Fruit fly (Drosophila melanogaster): ENCODE results near the gene CG31789.
A peak's percentile ranks its signal among the peaks of the same experiment; 100 is the strongest.

CG31789 gene

DNA sequence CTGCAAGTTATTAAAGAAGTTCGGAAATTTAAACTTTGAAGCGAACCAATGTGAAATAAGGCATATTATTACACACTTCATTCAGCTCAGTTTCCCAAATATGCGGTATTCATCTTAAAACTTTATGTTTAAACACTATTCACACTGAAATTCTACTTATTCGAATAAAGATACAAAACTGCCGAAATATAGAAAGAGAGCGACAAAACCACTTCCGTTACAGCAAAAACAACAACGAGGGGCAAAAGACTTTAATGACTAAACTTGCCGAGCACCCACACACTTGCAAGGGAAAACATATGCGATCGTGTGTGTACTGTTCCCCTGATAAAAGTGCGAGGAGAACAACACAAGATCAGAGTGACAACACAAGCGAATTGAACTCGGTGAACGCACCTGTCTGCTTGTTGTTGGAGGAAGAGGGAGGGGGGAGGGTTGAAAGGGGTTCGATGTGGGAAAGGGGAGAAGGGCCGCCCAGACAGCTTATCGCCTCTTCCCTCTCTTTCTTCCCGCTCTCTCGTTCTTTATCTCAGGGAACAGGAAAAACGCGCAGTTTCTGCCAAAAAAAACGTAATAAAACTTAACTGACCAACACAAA lies 44.1 kb upstream of the CG31789 start (continued):
- TF ChIP-seq Deaf1 (tag; optimal IDR thresholded peaks at IDR 0.05) (peak; percentile 62), NFAT (GFP tag; IDR thresholded peaks at IDR 0.05) (peak; percentile 45; the same call in 1 of the 2 replicates), Fer2 (tag; optimal IDR thresholded peaks at IDR 0.05) (no peak), CG31441 (GFP tag; IDR thresholded peaks at IDR 0.05) (no peak), CG9932 (GFP tag; IDR thresholded peaks at IDR 0.05) (no peak), CG34376 (GFP tag; optimal IDR thresholded peaks at IDR 0.05) (no peak), kah (GFP tag; optimal IDR thresholded peaks at IDR 0.05) (peak; percentile 8), Xrp1 (GFP tag; IDR thresholded peaks at IDR 0.05) (0 out of 2 replicates have a peak, but pooled peaks have one; percentile 5), sens-2 (GFP tag; IDR thresholded peaks at IDR 0.05) (no peak), CG6854 (GFP tag; optimal IDR thresholded peaks at IDR 0.05) (no peak), sug (tag; optimal IDR thresholded peaks at IDR 0.05) (peak; percentile 40), vvl (GFP tag; IDR thresholded peaks at IDR 0.05) (peak; percentile 35), CG1233 (GFP tag; optimal IDR thresholded peaks at IDR 0.05) (no peak), Med (GFP tag) (peak; percentile 12), CG10543 (GFP tag; optimal IDR thresholded peaks at IDR 0.05) (peak; percentile 36), caup (GFP tag; optimal IDR thresholded peaks at IDR 0.05; ENCODE audit: severe bottlenecking) (peak; percentile 5), lmd (GFP tag; IDR thresholded peaks at IDR 0.05) (no peak), CG13296 (GFP tag; optimal IDR thresholded peaks at IDR 0.05) (no peak), sens (GFP tag) (peak; percentile 51), CG12769 (tag; optimal IDR thresholded peaks at IDR 0.05) (peak; percentile 36)

DNA sequence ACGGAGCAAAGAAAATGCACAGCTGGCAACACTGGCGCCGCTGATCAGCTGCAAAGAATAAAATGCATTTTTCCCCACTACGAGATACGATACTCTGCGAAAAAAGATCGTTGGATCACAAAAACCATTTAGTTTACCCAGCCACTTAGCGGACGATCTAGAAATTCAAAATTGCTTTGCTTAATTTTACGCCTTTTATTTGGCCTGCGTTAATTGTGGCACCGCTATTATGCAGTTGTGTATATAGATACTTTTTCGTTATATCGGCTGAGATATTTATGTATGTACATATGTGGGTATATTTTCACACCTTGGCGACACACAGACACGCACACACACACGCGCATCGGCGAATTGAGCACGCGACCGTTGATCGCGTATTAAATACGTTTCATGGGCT lies 43.2 kb upstream of the CG31789 start:
- TF ChIP-seq CG43689 (GFP tag; IDR thresholded peaks at IDR 0.05) (no peak), chinmo (GFP tag; IDR thresholded peaks at IDR 0.05; ENCODE audit: partially characterized antibody) (peak; percentile 29; the same call in 1 of the 4 replicates), CG16863 (GFP tag; optimal IDR thresholded peaks at IDR 0.05) (no peak), stwl (tag; optimal IDR thresholded peaks at IDR 0.05) (peak; percentile 26), BEAF-32 (GFP tag; optimal IDR thresholded peaks at IDR 0.05) (peak; percentile 1), CG13123 (GFP tag; optimal IDR thresholded peaks at IDR 0.05) (no peak), gro (GFP tag; optimal IDR thresholded peaks at IDR 0.05) (no peak), E2f1 (GFP tag; IDR thresholded peaks at IDR 0.05) (no peak), Pdp1 (GFP tag; optimal IDR thresholded peaks at IDR 0.05) (peak in 1 of 2 experiments; percentile 6), crp (GFP tag; optimal IDR thresholded peaks at IDR 0.05) (peak in 1 of 2 experiments; percentile 32), Doc3 (GFP tag; IDR thresholded peaks at IDR 0.05; ENCODE audit: partially characterized antibody) (0 out of 3 replicates have a peak, but pooled peaks have one; percentile 31), CG9215 (GFP tag; IDR thresholded peaks at IDR 0.05) (peak; percentile 88), z (GFP tag; IDR thresholded peaks at IDR 0.05) (no peak), disco-r (GFP tag; optimal IDR thresholded peaks at IDR 0.05) (no peak), D19A (tag; optimal IDR thresholded peaks at IDR 0.05) (peak; percentile 54)

DNA sequence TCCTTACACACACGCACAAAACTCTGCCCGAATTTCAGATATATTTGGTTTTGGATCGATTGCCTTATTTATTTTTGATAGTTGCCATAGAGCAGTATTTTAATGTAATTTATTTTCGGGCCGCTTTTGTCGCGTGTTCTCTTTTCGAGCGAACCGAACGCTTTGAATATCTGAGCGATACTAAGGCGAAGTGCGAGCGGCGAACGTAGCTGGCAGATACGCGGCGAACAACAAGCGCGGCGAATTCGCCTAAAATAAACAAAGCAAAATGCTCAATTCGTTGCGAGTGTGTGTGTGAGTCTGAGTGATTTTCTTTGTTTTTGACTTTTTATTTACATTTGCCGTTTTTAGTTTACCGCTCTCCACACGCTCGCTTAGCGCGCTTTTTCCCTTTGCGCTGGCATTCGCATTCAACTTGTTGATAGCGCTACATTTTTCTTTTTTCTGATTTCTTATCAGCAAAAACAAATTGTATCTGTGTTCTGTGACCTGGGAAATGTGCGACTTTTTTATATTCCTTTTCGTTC lies 42.6 kb upstream of the CG31789 start:
- TF ChIP-seq CG43689 (GFP tag; IDR thresholded peaks at IDR 0.05) (no peak), ab (GFP tag; optimal IDR thresholded peaks at IDR 0.05) (no peak), CG11696 (GFP tag; IDR thresholded peaks at IDR 0.05) (no peak), CG9797 (GFP tag; optimal IDR thresholded peaks at IDR 0.05) (no peak), jumu (GFP tag; optimal IDR thresholded peaks at IDR 0.05) (no peak), CG13123 (GFP tag; optimal IDR thresholded peaks at IDR 0.05) (no peak), HLH54F (GFP tag; optimal IDR thresholded peaks at IDR 0.05) (no peak), CG1832 (GFP tag; optimal IDR thresholded peaks at IDR 0.05) (no peak), Sry-β (GFP tag; optimal IDR thresholded peaks at IDR 0.05) (no peak), vfl (GFP tag; optimal IDR thresholded peaks at IDR 0.05) (no peak), CG17829 (tag; optimal IDR thresholded peaks at IDR 0.05) (no peak), scrt (GFP tag; optimal IDR thresholded peaks at IDR 0.05) (peak; percentile 65), CG11504 (tag; optimal IDR thresholded peaks at IDR 0.05) (no peak), CG15601 (tag; optimal IDR thresholded peaks at IDR 0.05) (no peak), CG12236 (GFP tag; optimal IDR thresholded peaks at IDR 0.05) (no peak), Deaf1 (tag; optimal IDR thresholded peaks at IDR 0.05) (peak; percentile 50)
